Fruit fly (Drosophila melanogaster) whole organism, prepupa: Measurements from ENCODE around the gene Hecw.

Source experiments
- Blimp-1 ChIP-seq: fragments of 200-800 bp; sonication (Bioruptor generic); optimal IDR thresholded peaks from 3 replicates; lab custom pipeline; 2017; ENCODE audit warnings: missing biosample characterization, missing genetic modification characterization, mild to moderate bottlenecking, moderate library complexity, missing genetic modification reagents
- CG11294 ChIP-seq: fragments of 200-800 bp; sonication (Bioruptor generic); IDR thresholded peaks from 2 replicates; pipeline ENCODE4 v1.3.6; 2022; ENCODE audit warnings: missing biosample characterization, missing genetic modification characterization
- CG11762 ChIP-seq: fragments of 200-800 bp; sonication (Bioruptor generic); optimal IDR thresholded peaks from 3 replicates; lab custom pipeline; 2016; ENCODE audit warnings: missing biosample characterization, missing genetic modification characterization; ENCODE audit not compliant: insufficient read depth
- CG11902 ChIP-seq: fragments of 200-800 bp; sonication (Bioruptor generic); optimal IDR thresholded peaks from 3 replicates; lab custom pipeline; 2016; ENCODE audit warnings: missing biosample characterization, missing genetic modification characterization
- CG15336 ChIP-seq: fragments of 200-800 bp; sonication (Bioruptor generic); IDR thresholded peaks from 2 replicates; pipeline ENCODE4 v1.3.6; 2022; ENCODE audit warnings: missing biosample characterization, missing genetic modification characterization
- CG1621 ChIP-seq: fragments of 200-800 bp; sonication (Bioruptor generic); optimal IDR thresholded peaks from 3 replicates; lab custom pipeline; 2018; ENCODE audit warnings: missing biosample characterization, mild to moderate bottlenecking, missing genetic modification characterization
- CG31627 ChIP-seq: fragments of 200-800 bp; sonication (Bioruptor generic); optimal IDR thresholded peaks from 3 replicates; lab custom pipeline; 2016; ENCODE audit warnings: missing biosample characterization, missing genetic modification characterization
- CG34406 ChIP-seq: fragments of 200-800 bp; sonication (Bioruptor generic); optimal IDR thresholded peaks from 3 replicates; lab custom pipeline; 2016; ENCODE audit warnings: missing biosample characterization, missing genetic modification characterization
- CG4318 ChIP-seq: fragments of 200-800 bp; sonication (Bioruptor generic); optimal IDR thresholded peaks from 3 replicates; lab custom pipeline; 2017; ENCODE audit warnings: missing biosample characterization, mild to moderate bottlenecking, missing genetic modification characterization
- CG6163 ChIP-seq: fragments of 200-800 bp; sonication (Bioruptor generic); IDR thresholded peaks from 3 replicates; pipeline ENCODE4 v1.3.6; 2022; ENCODE audit warnings: missing biosample characterization, missing genetic modification characterization
- CG6276 ChIP-seq: fragments of 200-800 bp; sonication (Bioruptor generic); optimal IDR thresholded peaks from 2 replicates; lab custom pipeline; 2017; ENCODE audit warnings: missing biosample characterization, mild to moderate bottlenecking, missing genetic modification characterization
- CG6792 ChIP-seq: fragments of 200-800 bp; sonication (Bioruptor generic); optimal IDR thresholded peaks from 3 replicates; lab custom pipeline; 2016; ENCODE audit warnings: missing biosample characterization, missing genetic modification characterization
- CG7368 ChIP-seq: fragments of 200-800 bp; sonication (Bioruptor generic); optimal IDR thresholded peaks from 3 replicates; lab custom pipeline; 2016; ENCODE audit warnings: missing biosample characterization, missing genetic modification characterization
- CG8119 ChIP-seq: fragments of 200-800 bp; sonication (Bioruptor generic); IDR thresholded peaks from 3 replicates; pipeline ENCODE4 v1.3.6; 2022; ENCODE audit warnings: missing biosample characterization, missing genetic modification characterization
- CG8319 ChIP-seq: fragments of 200-800 bp; sonication (Bioruptor generic); optimal IDR thresholded peaks from 3 replicates; lab custom pipeline; 2016; ENCODE audit warnings: missing biosample characterization, missing genetic modification characterization
- CG9139 ChIP-seq: fragments of 200-800 bp; sonication (Bioruptor generic); optimal IDR thresholded peaks from 3 replicates; lab custom pipeline; 2017; ENCODE audit warnings: missing biosample characterization, mild to moderate bottlenecking, missing genetic modification characterization
- Eip75B ChIP-seq: fragments of 200-800 bp; sonication (Bioruptor generic); optimal IDR thresholded peaks from 3 replicates; lab custom pipeline; 2016; ENCODE audit warnings: missing biosample characterization, missing genetic modification characterization
- Eip78C ChIP-seq: fragments of 200-800 bp; sonication (Bioruptor generic); peaks from one replicate; lab custom pipeline; 2016; ENCODE audit warnings: missing biosample characterization, missing genetic modification characterization
- Eip93F ChIP-seq: fragments of 200-800 bp; sonication (Bioruptor generic); optimal IDR thresholded peaks from 2 replicates; lab custom pipeline; 2016; ENCODE audit warnings: missing biosample characterization, mild to moderate bottlenecking, missing genetic modification characterization
- Ets96B ChIP-seq: fragments of 200-800 bp; optimal IDR thresholded peaks from 2 replicates; lab custom pipeline; 2019; ENCODE audit warnings: missing biosample characterization, mild to moderate bottlenecking, missing genetic modification characterization, moderate library complexity
- Hr38 ChIP-seq: sonication (Bioruptor generic); optimal IDR thresholded peaks from 2 replicates; lab custom pipeline; 2016; ENCODE audit warnings: missing biosample characterization, missing genetic modification characterization
- Hr39 ChIP-seq: fragments of 200-800 bp; sonication (Bioruptor generic); optimal IDR thresholded peaks from 2 replicates; lab custom pipeline; 2016; ENCODE audit warnings: missing biosample characterization, missing genetic modification characterization
- Hr4 ChIP-seq: fragments of 200-800 bp; sonication (Bioruptor generic); optimal IDR thresholded peaks from 3 replicates; lab custom pipeline; 2016; ENCODE audit warnings: missing biosample characterization, missing genetic modification characterization
- Lpt ChIP-seq: fragments of 200-800 bp; sonication (Bioruptor generic); optimal IDR thresholded peaks from 3 replicates; lab custom pipeline; 2016; ENCODE audit warnings: missing biosample characterization, missing genetic modification characterization
- Sox102F ChIP-seq: fragments of 200-800 bp; sonication (Bioruptor generic); optimal IDR thresholded peaks from 2 replicates; lab custom pipeline; 2016; ENCODE audit warnings: missing biosample characterization, mild to moderate bottlenecking, missing genetic modification characterization
- Sox15 ChIP-seq: fragments of 200-800 bp; sonication (Bioruptor generic); optimal IDR thresholded peaks from 3 replicates; lab custom pipeline; 2016; ENCODE audit warnings: missing biosample characterization, missing genetic modification characterization
- cyc ChIP-seq: fragments of 200-800 bp; sonication (Bioruptor generic); optimal IDR thresholded peaks from 3 replicates; lab custom pipeline; 2016; ENCODE audit warnings: missing biosample characterization, missing genetic modification characterization
- dsx ChIP-seq: fragments of 200-800 bp; optimal IDR thresholded peaks from 3 replicates; lab custom pipeline; 2019; ENCODE audit warnings: missing biosample characterization, mild to moderate bottlenecking, missing genetic modification characterization, moderate library complexity; ENCODE audit not compliant: poor library complexity, severe bottlenecking
- eg ChIP-seq: fragments of 200-800 bp; sonication (Bioruptor generic); IDR thresholded peaks from 3 replicates; pipeline ENCODE4 v1.3.6; 2022; ENCODE audit warnings: missing biosample characterization, missing genetic modification characterization
- esn ChIP-seq: fragments of 200-800 bp; sonication (Bioruptor generic); optimal IDR thresholded peaks from 2 replicates; lab custom pipeline; 2016; ENCODE audit warnings: missing biosample characterization, mild to moderate bottlenecking, missing genetic modification characterization, moderate library complexity
- fd59A ChIP-seq: fragments of 200-800 bp; sonication (Bioruptor generic); optimal IDR thresholded peaks from 2 replicates; lab custom pipeline; 2017; ENCODE audit warnings: missing biosample characterization, mild to moderate bottlenecking, missing genetic modification characterization, missing genetic modification reagents
- fd85E ChIP-seq: fragments of 200-800 bp; sonication (Bioruptor generic); optimal IDR thresholded peaks from 3 replicates; lab custom pipeline; 2016; ENCODE audit warnings: missing biosample characterization, missing genetic modification characterization
- fkh ChIP-seq: fragments of 200-800 bp; sonication (Bioruptor generic); optimal IDR thresholded peaks from 3 replicates; lab custom pipeline; 2017; ENCODE audit warnings: missing biosample characterization, mild to moderate bottlenecking, missing genetic modification characterization, moderate library complexity
- lz ChIP-seq: fragments of 200-800 bp; sonication (Bioruptor generic); optimal IDR thresholded peaks from 3 replicates; lab custom pipeline; 2016; ENCODE audit warnings: missing biosample characterization, missing genetic modification characterization
- net ChIP-seq: fragments of 200-800 bp; sonication (Bioruptor generic); optimal IDR thresholded peaks from 3 replicates; lab custom pipeline; 2016; ENCODE audit warnings: missing biosample characterization, missing genetic modification characterization
- pdm3 ChIP-seq: fragments of 200-800 bp; sonication (Bioruptor generic); optimal IDR thresholded peaks from 3 replicates; lab custom pipeline; 2016; ENCODE audit warnings: missing biosample characterization, missing genetic modification characterization
- ss ChIP-seq, 2 experiments: fragments of 200-800 bp; sonication (Bioruptor generic); optimal IDR thresholded peaks; 2 replicates in 1 of 2; 3 replicates in 1 of 2; lab custom pipeline; 2017 to 2018; ENCODE audit warnings: mild to moderate bottlenecking in 2 of 2, missing biosample characterization in 2 of 2, missing genetic modification characterization in 2 of 2, moderate library complexity in 1 of 2
- svp ChIP-seq: fragments of 200-800 bp; sonication (Bioruptor generic); peaks from one replicate; lab custom pipeline; 2016; ENCODE audit warnings: missing biosample characterization, missing genetic modification characterization
- topi ChIP-seq: fragments of 200-800 bp; sonication (Bioruptor generic); optimal IDR thresholded peaks from 3 replicates; lab custom pipeline; 2016; ENCODE audit warnings: missing biosample characterization, missing genetic modification characterization
- vri ChIP-seq: fragments of 200-800 bp; sonication (Bioruptor generic); optimal IDR thresholded peaks from 3 replicates; lab custom pipeline; 2016; ENCODE audit warnings: missing biosample characterization, mild to moderate bottlenecking, missing genetic modification characterization

The Hecw gene

DNA sequence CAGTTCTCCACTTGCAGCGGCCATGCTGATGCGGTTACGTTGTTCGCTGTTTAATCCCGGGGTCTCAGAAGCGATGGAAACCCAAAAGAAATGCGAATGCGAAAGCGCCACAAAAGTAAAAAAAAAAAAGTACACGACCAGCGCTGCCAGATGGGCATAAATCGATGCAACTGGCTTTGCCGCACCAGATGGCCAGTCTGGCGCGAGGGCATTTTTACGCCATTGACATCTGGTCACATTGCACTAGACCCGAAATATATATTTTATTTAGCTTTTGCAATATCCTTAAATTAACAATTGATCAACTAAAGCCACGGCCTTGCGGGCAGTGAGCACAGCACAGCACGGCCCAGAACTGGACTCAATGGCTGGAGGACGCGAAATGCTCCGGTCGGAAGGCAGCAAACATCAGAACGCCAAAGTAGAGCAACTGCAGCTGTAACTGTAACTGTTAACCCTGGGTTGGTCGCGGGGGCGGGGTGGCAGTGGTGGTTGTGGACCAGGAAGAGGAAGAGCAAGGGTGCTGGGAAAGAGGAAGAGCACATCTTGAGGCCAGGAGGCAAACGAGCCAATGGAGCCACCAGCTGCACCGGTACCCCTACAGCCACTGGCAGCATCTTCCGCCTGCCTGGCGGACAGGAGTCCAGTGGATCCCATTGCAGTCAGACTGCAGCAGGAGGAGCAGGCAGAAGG lies at the start of gene Hecw, which contains the start of gene LysRS:
Hecw (plus strand) TSS at position 220 of the 693 bp plus-strand sequence.
LysRS (minus strand) TSS at position 158 of the 693 bp plus-strand sequence.
- TF ChIP-seq Eip78C (GFP tag; lab: Kevin White, UChicago) (peak; percentile 40), Sox15 (no peak), Eip93F (GFP tag; lab: Kevin White, UChicago) (no peak), Hr38 (no peak), CG15336 (GFP tag; lab: Robert Waterston, UW) (peak; percentile 36; the same call in 1 of the 2 replicates), CG31627 (GFP tag; lab: Kevin White, UChicago) (peak; percentile 7), esn (GFP tag; lab: Kevin White, UChicago) (peak; percentile 2)

- TF ChIP-seq dsx (GFP tag; lab: Kevin White, UChicago) (no peak), CG6276 (GFP tag; lab: Kevin White, UChicago) (no peak)
Observed at dm6 chrX:9571208-9571607, 37.5 kb upstream of the Hecw start, which contains the start of gene Cubn. TSS of gene Cubn (minus strand) at chrX:9571308.

dm6 chrX:9576147-9576503 lies 32.6 kb upstream of the Hecw start, which contains the start of gene CG42395:
TSS of gene CG42395 (minus strand) at chrX:9576247.
- no peak for TF ChIP-seq Lpt (GFP tag; lab: Kevin White, UChicago)
- no peak for TF ChIP-seq cyc
- no peak for TF ChIP-seq CG9139 (GFP tag; lab: Kevin White, UChicago)
- no peak for TF ChIP-seq CG6276 (GFP tag; lab: Kevin White, UChicago)
- TF ChIP-seq Hr39 (GFP tag; lab: Kevin White, UChicago) = no peak
- no peak for TF ChIP-seq Eip93F (GFP tag; lab: Kevin White, UChicago)
- no peak for TF ChIP-seq CG11762 (GFP tag; lab: Kevin White, UChicago)
- TF ChIP-seq CG6163 = no peak

DNA sequence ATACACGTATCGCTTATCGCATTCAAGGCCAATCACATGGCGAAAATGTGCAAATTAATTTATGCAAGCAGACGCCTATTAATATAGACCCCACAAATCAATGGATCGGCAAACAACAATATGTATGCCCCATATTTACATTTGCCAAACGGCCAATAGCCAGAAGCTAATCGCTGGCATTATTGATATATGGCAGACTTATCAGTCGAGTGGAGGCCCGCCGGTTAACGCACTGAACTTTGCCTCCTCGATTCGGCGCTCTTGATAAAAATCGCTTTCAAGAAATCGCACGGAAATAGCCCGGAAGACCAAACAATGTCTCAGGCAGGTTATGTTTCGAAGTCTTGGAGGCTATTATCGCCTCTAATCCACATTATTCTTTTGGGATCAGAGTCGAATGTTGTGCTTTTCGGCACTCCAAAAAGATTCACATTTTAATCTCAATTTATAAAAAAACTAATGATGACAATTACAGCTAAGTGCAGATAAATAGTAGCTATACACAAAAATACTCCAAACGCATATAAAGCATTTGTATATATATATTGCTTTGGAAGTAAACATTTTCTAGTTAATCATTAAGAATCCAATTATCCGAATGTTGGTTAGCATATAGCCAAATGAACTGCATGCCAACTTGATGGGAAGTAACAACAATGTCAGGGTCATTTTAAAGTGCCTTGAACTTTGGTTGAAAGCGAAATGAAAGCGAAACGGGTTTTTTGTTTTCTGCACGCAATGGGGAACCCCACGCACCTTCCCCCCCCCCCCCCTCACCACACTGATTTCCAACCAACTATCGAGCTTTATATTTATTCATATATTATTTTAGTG lies 32.0 kb upstream of the Hecw start:
- TF ChIP-seq cyc = no peak
- no peak for TF ChIP-seq Hr4 (GFP tag; lab: Kevin White, UChicago)
- peak; percentile 70 for TF ChIP-seq Blimp-1 (GFP tag; lab: Kevin White, UChicago)
- TF ChIP-seq fkh = no peak
- no peak for TF ChIP-seq CG7368 (GFP tag; lab: Kevin White, UChicago)
- no peak for TF ChIP-seq net (GFP tag; lab: Kevin White, UChicago)
- TF ChIP-seq CG34406 (GFP tag; lab: Kevin White, UChicago) = no peak
- no peak for TF ChIP-seq CG8319 (GFP tag; lab: Kevin White, UChicago)
- TF ChIP-seq Eip78C (GFP tag; lab: Kevin White, UChicago) = peak; percentile 74
- TF ChIP-seq CG11762 (GFP tag; lab: Kevin White, UChicago) = no peak
- TF ChIP-seq Eip75B = no peak
- peak; percentile 91 for TF ChIP-seq svp (GFP tag; lab: Kevin White, UChicago)
- no peak for TF ChIP-seq Hr39 (GFP tag; lab: Kevin White, UChicago)
- no peak for TF ChIP-seq CG11902
- no peak for TF ChIP-seq fd85E (GFP tag; lab: Kevin White, UChicago)
- TF ChIP-seq vri (GFP tag; lab: Kevin White, UChicago) = peak; percentile 49
- TF ChIP-seq Hr38 = no peak
- TF ChIP-seq ss (GFP tag; optimal IDR thresholded peaks at IDR 0.05; lab: Kevin White, UChicago) = no peak

DNA sequence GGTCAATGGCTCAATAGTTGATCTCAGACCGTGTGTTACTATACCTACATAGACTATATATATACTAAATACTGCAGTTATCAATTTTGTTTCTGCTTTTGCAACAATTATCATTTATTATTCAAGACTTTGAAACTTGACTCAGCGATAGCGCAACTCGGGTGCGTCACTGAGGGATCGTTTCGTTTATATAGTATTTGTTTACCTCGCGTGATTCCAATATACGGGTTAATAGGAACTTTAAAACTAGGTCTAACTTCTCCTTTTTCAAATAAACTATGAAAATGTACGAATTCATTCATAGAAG lies 31.5 kb upstream of the Hecw start:
- TF ChIP-seq svp (GFP tag; lab: Kevin White, UChicago) = no peak
- TF ChIP-seq topi (GFP tag; lab: Kevin White, UChicago) = no peak
- no peak for TF ChIP-seq CG4318 (GFP tag; lab: Kevin White, UChicago)
- TF ChIP-seq esn (GFP tag; lab: Kevin White, UChicago) = no peak
- no peak for TF ChIP-seq Ets96B
- no peak for TF ChIP-seq fd59A (GFP tag; lab: Kevin White, UChicago)
- no peak for TF ChIP-seq pdm3 (GFP tag; lab: Kevin White, UChicago)
- TF ChIP-seq Eip93F (GFP tag; lab: Kevin White, UChicago) = no peak
- TF ChIP-seq CG6792 (GFP tag; lab: Kevin White, UChicago) = no peak
- TF ChIP-seq CG1621 = no peak
- no peak for TF ChIP-seq CG11762 (GFP tag; lab: Kevin White, UChicago)
- no peak for TF ChIP-seq CG11294 (GFP tag; lab: Robert Waterston, UW)
- TF ChIP-seq Sox102F (GFP tag; lab: Kevin White, UChicago) = no peak
- no peak for TF ChIP-seq CG8119 (GFP tag; lab: Robert Waterston, UW)
- no peak for TF ChIP-seq CG15336 (GFP tag; lab: Robert Waterston, UW)
- peak; percentile 21 to 63 for TF ChIP-seq ss (GFP tag; optimal IDR thresholded peaks at IDR 0.05; lab: Kevin White, UChicago)
- no peak for TF ChIP-seq eg
- TF ChIP-seq lz (GFP tag; lab: Kevin White, UChicago) = no peak
- TF ChIP-seq CG6276 (GFP tag; lab: Kevin White, UChicago) = peak; percentile 17
- no peak for TF ChIP-seq Lpt (GFP tag; lab: Kevin White, UChicago)
